Fruit fly (Drosophila melanogaster) whole organism, embryonic: Measurements from ENCODE around the gene CG4455.

Experiments used
- Aef1 ChIP-seq: fragments of 200-800 bp; sonication (Bioruptor generic); IDR thresholded peaks from 3 replicates; pipeline ENCODE4 v1.3.6; 2022; ENCODE audit warnings: missing biosample characterization, missing genetic modification characterization
- BEAF-32 ChIP-seq: fragments of 200-800 bp; sonication (Bioruptor generic); optimal IDR thresholded peaks from 3 replicates; lab custom pipeline; 2017; ENCODE audit warnings: missing biosample characterization, missing genetic modification characterization, mild to moderate bottlenecking, moderate library complexity, missing genetic modification reagents
- Bdp1 ChIP-seq: fragments of 200-800 bp; sonication (Bioruptor generic); optimal IDR thresholded peaks from 3 replicates; lab custom pipeline; 2016; ENCODE audit warnings: missing biosample characterization, missing genetic modification characterization
- Bteb2 ChIP-seq: fragments of 200-800 bp; sonication (Bioruptor generic); optimal IDR thresholded peaks from 2 replicates; lab custom pipeline; 2016; ENCODE audit warnings: missing biosample characterization, missing genetic modification characterization
- CG10274 ChIP-seq: fragments of 200-800 bp; sonication (Bioruptor generic); optimal IDR thresholded peaks from 3 replicates; lab custom pipeline; 2017; ENCODE audit warnings: missing biosample characterization, mild to moderate bottlenecking, missing genetic modification characterization
- CG10979 ChIP-seq: fragments of 200-800 bp; sonication (Bioruptor generic); optimal IDR thresholded peaks from 2 replicates; lab custom pipeline; 2018; ENCODE audit warnings: missing biosample characterization, mild to moderate bottlenecking, missing genetic modification characterization, moderate library complexity
- CG11247 ChIP-seq: fragments of 200-800 bp; sonication (Bioruptor generic); IDR thresholded peaks from 2 replicates; pipeline ENCODE4 v1.3.6; 2022; ENCODE audit warnings: missing biosample characterization, missing genetic modification characterization
- CG13624 ChIP-seq: fragments of 200-800 bp; sonication (Bioruptor generic); optimal IDR thresholded peaks from 2 replicates; lab custom pipeline; 2016; ENCODE audit warnings: missing biosample characterization, missing genetic modification characterization
- CG14014 ChIP-seq: fragments of 200-800 bp; sonication (Bioruptor generic); IDR thresholded peaks from 2 replicates; pipeline ENCODE4 v1.3.6; 2022; ENCODE audit warnings: missing biosample characterization, missing genetic modification characterization
- CG18011 ChIP-seq: fragments of 200-800 bp; sonication (Bioruptor generic); optimal IDR thresholded peaks from 2 replicates; lab custom pipeline; 2017; ENCODE audit warnings: missing biosample characterization, missing genetic modification characterization, mild to moderate bottlenecking, moderate library complexity, missing genotype
- CG31388 ChIP-seq: fragments of 200-800 bp; sonication (Bioruptor generic); optimal IDR thresholded peaks from 2 replicates; lab custom pipeline; 2016; ENCODE audit warnings: missing biosample characterization, missing genetic modification characterization
- CG32532 ChIP-seq: fragments of 200-800 bp; sonication (Bioruptor generic); IDR thresholded peaks from 2 replicates; pipeline ENCODE4 v1.3.6; 2022; ENCODE audit warnings: missing biosample characterization, missing genetic modification characterization
- CG32772 ChIP-seq: fragments of 200-800 bp; sonication (Bioruptor generic); IDR thresholded peaks from 2 replicates; pipeline ENCODE4 v1.3.6; 2022; ENCODE audit warnings: missing biosample characterization, missing genetic modification characterization
- CG3847 ChIP-seq: fragments of 200-800 bp; sonication (Bioruptor generic); IDR thresholded peaks from 2 replicates; pipeline ENCODE4 v1.3.6; 2022; ENCODE audit warnings: missing biosample characterization, missing genetic modification characterization
- CG4404 ChIP-seq: fragments of 200-800 bp; sonication (Bioruptor generic); IDR thresholded peaks from 2 replicates; pipeline ENCODE4 v1.3.6; 2022; ENCODE audit warnings: missing biosample characterization, missing genetic modification characterization
- CG7271 ChIP-seq: fragments of 200-800 bp; sonication (Bioruptor generic); optimal IDR thresholded peaks from 2 replicates; lab custom pipeline; 2018; ENCODE audit warnings: missing biosample characterization, mild to moderate bottlenecking, missing genetic modification characterization, moderate library complexity
- Dll ChIP-seq: fragments of 200-800 bp; sonication (Bioruptor generic); IDR thresholded peaks from 4 replicates; pipeline ENCODE4 v1.3.6; 2022; ENCODE audit warnings: missing biosample characterization, missing genetic modification characterization; ENCODE audit not compliant: partially characterized antibody
- Gug ChIP-seq: fragments of 200-800 bp; sonication (Bioruptor generic); IDR thresholded peaks from 4 replicates; pipeline ENCODE4 v1.3.6; 2022; ENCODE audit warnings: missing biosample characterization, missing genetic modification characterization
- H2.0 ChIP-seq: fragments of 200-800 bp; sonication (Bioruptor generic); IDR thresholded peaks from 2 replicates; pipeline ENCODE4 v1.3.6; 2022; ENCODE audit warnings: missing biosample characterization, missing genetic modification characterization
- HHEX ChIP-seq: fragments of 200-800 bp; sonication (Bioruptor generic); optimal IDR thresholded peaks from 3 replicates; lab custom pipeline; 2017; ENCODE audit warnings: missing biosample characterization, mild to moderate bottlenecking, missing genetic modification characterization, missing genetic modification reagents
- HLH54F ChIP-seq: fragments of 200-800 bp; sonication (Bioruptor generic); optimal IDR thresholded peaks from 3 replicates; lab custom pipeline; 2016; ENCODE audit warnings: missing biosample characterization, missing genetic modification characterization
- Hey ChIP-seq: fragments of 200-800 bp; sonication (Bioruptor generic); optimal IDR thresholded peaks from 3 replicates; lab custom pipeline; 2018; ENCODE audit warnings: missing biosample characterization, mild to moderate bottlenecking, missing genetic modification characterization
- Hr51 ChIP-seq, 2 experiments: fragments of 200-800 bp; sonication (Bioruptor generic); optimal IDR thresholded peaks; 2 replicates in 1 of 2; 3 replicates in 1 of 2; lab custom pipeline; 2016 to 2018; ENCODE audit warnings: missing biosample characterization in 2 of 2, missing genetic modification characterization in 2 of 2, mild to moderate bottlenecking in 1 of 2, moderate library complexity in 1 of 2
- Lhr ChIP-seq: fragments of 200-800 bp; sonication (Bioruptor generic); optimal IDR thresholded peaks from 3 replicates; lab custom pipeline; 2017; ENCODE audit warnings: mild to moderate bottlenecking, missing biosample characterization, missing genetic modification reagents, missing genetic modification characterization
- MBD-R2 ChIP-seq: fragments of 200-800 bp; sonication (Bioruptor generic); IDR thresholded peaks from 2 replicates; pipeline ENCODE4 v1.3.6; 2022; ENCODE audit warnings: missing biosample characterization, missing genetic modification characterization
- Mrtf ChIP-seq: fragments of 200-800 bp; sonication (Bioruptor generic); IDR thresholded peaks from 3 replicates; pipeline ENCODE4 v1.3.6; 2022; ENCODE audit warnings: missing biosample characterization, missing genetic modification characterization
- Myb ChIP-seq: fragments of 200-800 bp; sonication (Bioruptor generic); optimal IDR thresholded peaks from 2 replicates; lab custom pipeline; 2016; ENCODE audit warnings: missing biosample characterization, missing genetic modification characterization
- Neu2 ChIP-seq: fragments of 200-800 bp; sonication (Bioruptor generic); optimal IDR thresholded peaks from 3 replicates; lab custom pipeline; 2016; ENCODE audit warnings: missing biosample characterization, missing genetic modification characterization, borderline replicate concordance
- Oaz ChIP-seq: fragments of 200-800 bp; sonication (Bioruptor generic); IDR thresholded peaks from 2 replicates; pipeline ENCODE4 v1.3.6; 2022; ENCODE audit warnings: missing biosample characterization, missing genetic modification characterization
- Optix ChIP-seq: fragments of 200-800 bp; sonication (Bioruptor generic); IDR thresholded peaks from 3 replicates; pipeline ENCODE4 v1.3.6; 2022; ENCODE audit warnings: missing biosample characterization, missing genetic modification characterization
- Rfx ChIP-seq: fragments of 200-800 bp; sonication (Bioruptor generic); IDR thresholded peaks from 2 replicates; pipeline ENCODE4 v1.3.6; 2022; ENCODE audit warnings: missing biosample characterization, missing genetic modification characterization
- Rx ChIP-seq: fragments of 200-800 bp; sonication (Bioruptor generic); IDR thresholded peaks from 2 replicates; pipeline ENCODE4 v1.3.6; 2022; ENCODE audit warnings: missing biosample characterization, missing genetic modification characterization
- Six4 ChIP-seq: fragments of 200-800 bp; sonication (Bioruptor generic); optimal IDR thresholded peaks from 2 replicates; lab custom pipeline; 2016; ENCODE audit warnings: missing biosample characterization, missing genetic modification characterization
- Stat92E ChIP-seq, 3 experiments: fragments of >200 bp in 2 of 3; fragments of 200-800 bp in 1 of 3; sonication (Bioruptor generic) in 1 of 3; optimal IDR thresholded peaks; 2 replicates each; lab custom pipeline; 2017 to 2019; ENCODE audit warnings: missing biosample characterization in 3 of 3, missing genetic modification characterization in 3 of 3, mild to moderate bottlenecking in 1 of 3, moderate library complexity in 1 of 3
- ash1 ChIP-seq: fragments of 200-800 bp; sonication (Bioruptor generic); optimal IDR thresholded peaks from 2 replicates; lab custom pipeline; 2018; ENCODE audit warnings: missing biosample characterization, mild to moderate bottlenecking, missing genetic modification characterization
- bcd ChIP-seq: fragments of 200-800 bp; sonication (Bioruptor generic); optimal IDR thresholded peaks from 2 replicates; lab custom pipeline; 2017; ENCODE audit warnings: missing biosample characterization, mild to moderate bottlenecking, missing genetic modification characterization
- chif ChIP-seq, 2 experiments: fragments of 200-800 bp; sonication (Bioruptor generic); optimal IDR thresholded peaks; 3 replicates each; lab custom pipeline; 2016; ENCODE audit warnings: missing biosample characterization in 2 of 2, missing genetic modification characterization in 2 of 2
- corto ChIP-seq: fragments of 200-800 bp; sonication (Bioruptor generic); optimal IDR thresholded peaks from 2 replicates; lab custom pipeline; 2016; ENCODE audit warnings: missing biosample characterization, mild to moderate bottlenecking, missing genetic modification characterization, moderate library complexity
- crp ChIP-seq, 2 experiments: fragments of 200-800 bp; sonication (Bioruptor generic); optimal IDR thresholded peaks; 2 replicates in 1 of 2; 3 replicates in 1 of 2; lab custom pipeline; 2017; ENCODE audit warnings: missing biosample characterization in 2 of 2, missing genetic modification characterization in 2 of 2, mild to moderate bottlenecking in 1 of 2, moderate library complexity in 1 of 2
- da ChIP-seq: fragments of 200-800 bp; sonication (Bioruptor generic); optimal IDR thresholded peaks from 2 replicates; lab custom pipeline; 2016; ENCODE audit warnings: missing biosample characterization, missing genetic modification characterization
- eve ChIP-seq, 2 experiments: fragments of >200 bp; optimal IDR thresholded peaks; 2 replicates each; lab custom pipeline; 2017; ENCODE audit warnings: missing biosample characterization in 2 of 2, missing genetic modification characterization in 2 of 2
- exex ChIP-seq: fragments of 200-800 bp; sonication (Bioruptor generic); optimal IDR thresholded peaks from 4 replicates; lab custom pipeline; 2018; ENCODE audit warnings: missing biosample characterization, mild to moderate bottlenecking, missing genetic modification characterization, moderate library complexity
- ind ChIP-seq: fragments of 200-800 bp; sonication (Bioruptor generic); optimal IDR thresholded peaks from 3 replicates; lab custom pipeline; 2016; ENCODE audit warnings: missing biosample characterization, missing genetic modification characterization
- jing ChIP-seq: fragments of 200-800 bp; sonication (Bioruptor generic); optimal IDR thresholded peaks from 2 replicates; lab custom pipeline; 2018; ENCODE audit warnings: missing biosample characterization, mild to moderate bottlenecking, missing genetic modification characterization
- lov ChIP-seq, 2 experiments: fragments of 200-800 bp in 1 of 2; fragments of >200 bp in 1 of 2; sonication (Bioruptor generic) in 1 of 2; IDR thresholded peaks in 1 of 2; optimal IDR thresholded peaks in 1 of 2; 2 replicates in 1 of 2; 3 replicates in 1 of 2; pipeline versions ENCODE4 v1.3.6 to Lab custom; 2017 to 2022; ENCODE audit warnings: missing biosample characterization in 1 of 2, missing genetic modification characterization in 1 of 2
- otp ChIP-seq: fragments of 200-800 bp; sonication (Bioruptor generic); IDR thresholded peaks from 3 replicates; pipeline ENCODE4, ENCODE4 v1.3.6; 2022; ENCODE audit warnings: missing biosample characterization, missing genetic modification characterization
- pita ChIP-seq: fragments of 200-800 bp; sonication (Bioruptor generic); optimal IDR thresholded peaks from 2 replicates; lab custom pipeline; 2017; ENCODE audit warnings: missing biosample characterization, mild to moderate bottlenecking, missing genetic modification characterization
- sens ChIP-seq: fragments of 200-800 bp; sonication (Bioruptor generic); peaks from one replicate; lab custom pipeline; 2016; ENCODE audit warnings: missing biosample characterization, missing genetic modification characterization
- stc ChIP-seq: fragments of 200-800 bp; sonication (Bioruptor generic); IDR thresholded peaks from 2 replicates; pipeline ENCODE4 v1.3.6; 2022; ENCODE audit warnings: missing biosample characterization, missing genetic modification characterization
- sug ChIP-seq: fragments of 200-800 bp; optimal IDR thresholded peaks from 2 replicates; lab custom pipeline; 2019; ENCODE audit warnings: missing biosample characterization, mild to moderate bottlenecking, missing genetic modification characterization, moderate library complexity
- tna ChIP-seq: fragments of 200-800 bp; sonication (Bioruptor generic); IDR thresholded peaks from 2 replicates; pipeline ENCODE4 v1.3.6; 2022; ENCODE audit warnings: missing biosample characterization, missing genetic modification characterization; ENCODE audit not compliant: partially characterized antibody

The CG4455 gene

dm6 chr2L:16310648-16311047 is 42.1 kb upstream of the CG4455 start, which contains the start of the genes cni and fzy (continued):
- TF ChIP-seq stc (GFP tag; lab: Robert Waterston, UW): no peak
- no peak for TF ChIP-seq HHEX (GFP tag; lab: Kevin White, UChicago)
- TF ChIP-seq otp (GFP tag; lab: Robert Waterston, UW): no peak
- TF ChIP-seq Rfx (GFP tag; lab: Robert Waterston, UW): no peak
- TF ChIP-seq Stat92E (GFP tag; optimal IDR thresholded peaks at IDR 0.05; lab: Kevin White, UChicago): no peak
- TF ChIP-seq CG11247: no peak
- TF ChIP-seq Six4: peak; percentile 8
- no peak for TF ChIP-seq Bteb2
- no peak for TF ChIP-seq eve (GFP tag; optimal IDR thresholded peaks at IDR 0.05; lab: Kevin White, UChicago)
- no peak for TF ChIP-seq CG7271
- TF ChIP-seq Aef1 (GFP tag; lab: Robert Waterston, UW): no peak
- TF ChIP-seq H2.0: no peak
- peak; percentile 78 for TF ChIP-seq CG3847 (GFP tag; lab: Robert Waterston, UW)
- no peak for TF ChIP-seq pita (GFP tag; lab: Kevin White, UChicago)
- peak; percentile 89 to 97 for TF ChIP-seq crp (GFP tag; optimal IDR thresholded peaks at IDR 0.05; lab: Kevin White, UChicago)
- no peak for TF ChIP-seq Gug (GFP tag; lab: Robert Waterston, UW)
- TF ChIP-seq CG10274: no peak
- TF ChIP-seq Oaz (GFP tag; lab: Robert Waterston, UW): no peak
- TF ChIP-seq HLH54F: no peak
- TF ChIP-seq tna (GFP tag; lab: Robert Waterston, UW): no peak
- TF ChIP-seq Neu2 (GFP tag; lab: Kevin White, UChicago): no peak
- TF ChIP-seq Optix: no peak
- TF ChIP-seq CG31388 (GFP tag; lab: Kevin White, UChicago): no peak
- no peak for TF ChIP-seq jing (GFP tag; lab: Kevin White, UChicago)
- TF ChIP-seq lov (optimal IDR thresholded peaks at IDR 0.05; lab: Kevin White, UChicago): no peak
- TF ChIP-seq lov (GFP tag; IDR thresholded peaks at IDR 0.05; lab: Robert Waterston, UW): no peak
- TF ChIP-seq Myb (GFP tag; lab: Kevin White, UChicago): no peak
- TF ChIP-seq sens (GFP tag; lab: Kevin White, UChicago): peak; percentile 82
- no peak for TF ChIP-seq Hey (tag; lab: Kevin White, UChicago)
- TF ChIP-seq CG13624 (GFP tag; lab: Kevin White, UChicago): peak; percentile 11
- TF ChIP-seq Mrtf: no peak
- TF ChIP-seq CG32532 (GFP tag; lab: Robert Waterston, UW): 0 out of 2 replicates have a peak, but pooled peaks have one; percentile 15
- TF ChIP-seq CG32772 (GFP tag; lab: Robert Waterston, UW): peak; percentile 79
- TF ChIP-seq sug (tag; lab: Kevin White, UChicago): peak; percentile 32
- no peak for TF ChIP-seq Rx (GFP tag; lab: Robert Waterston, UW)
- peak; percentile 51 for TF ChIP-seq corto (GFP tag; lab: Kevin White, UChicago)
- TF ChIP-seq Lhr: peak; percentile 59
- no peak for TF ChIP-seq exex (tag; lab: Kevin White, UChicago)
- peak; percentile 93 for TF ChIP-seq MBD-R2
- TF ChIP-seq chif (GFP tag; optimal IDR thresholded peaks at IDR 0.05; lab: Kevin White, UChicago): no peak
- TF ChIP-seq Dll (GFP tag; lab: Robert Waterston, UW): no peak
- no peak for TF ChIP-seq ash1 (GFP tag; lab: Kevin White, UChicago)
- no peak for TF ChIP-seq bcd
- no peak for TF ChIP-seq CG4404 (GFP tag; lab: Robert Waterston, UW)
- TF ChIP-seq Hr51 (GFP tag; optimal IDR thresholded peaks at IDR 0.05; lab: Kevin White, UChicago): no peak
- TF ChIP-seq Bdp1 (GFP tag; lab: Kevin White, UChicago): peak; percentile 21
- no peak for TF ChIP-seq CG14014
- no peak for TF ChIP-seq CG10979 (tag; lab: Kevin White, UChicago)
- TF ChIP-seq BEAF-32 (GFP tag; lab: Kevin White, UChicago): peak; percentile 62
- TF ChIP-seq da: no peak
- TF ChIP-seq ind (GFP tag; lab: Kevin White, UChicago): peak; percentile 34
- TF ChIP-seq CG18011 (GFP tag; lab: Kevin White, UChicago): no peak
